Worm (Caenorhabditis elegans) whole organism, L4/young adult: ENCODE data around the gene F15B9.6.

Experiments
- W03F9.2 ChIP-seq: fragments of 150-350 bp; optimal IDR thresholded peaks from 2 replicates; lab custom pipeline; 2014; ENCODE audit warnings: missing biosample characterization, missing genetic modification characterization
- him-1 ChIP-seq: sonication (generic microtip); optimal IDR thresholded peaks from 2 replicates; lab custom pipeline; 2016; ENCODE audit warnings: missing genotype, missing genetic modification reagents, missing genetic modification characterization, missing compliant biosample characterization

- no peak for TF ChIP-seq W03F9.2 (tag; lab: Kevin White, UChicago)
- no peak for TF ChIP-seq him-1
These were observed 11.3 kb downstream of the F15B9.6 start for ce11 chrV:13025283-13025682.
